Fruit fly (Drosophila melanogaster) whole organism, embryonic: ENCODE measurements around the gene Calr.

ENCODE experiments used
- ATbp ChIP-seq: fragments of 200-800 bp; sonication (Bioruptor generic); optimal IDR thresholded peaks from 2 replicates; lab custom pipeline; 2017; ENCODE audit warnings: missing biosample characterization, mild to moderate bottlenecking, missing genetic modification characterization, missing genetic modification reagents
- B-H2 ChIP-seq: fragments of 200-800 bp; sonication (Bioruptor generic); optimal IDR thresholded peaks from 2 replicates; lab custom pipeline; 2018; ENCODE audit warnings: missing biosample characterization, mild to moderate bottlenecking, missing genetic modification characterization
- CG10321 ChIP-seq: fragments of 200-800 bp; sonication (Bioruptor generic); IDR thresholded peaks from 2 replicates; pipeline ENCODE4 v1.3.6; 2022; ENCODE audit warnings: missing biosample characterization, missing genetic modification characterization
- CG12236 ChIP-seq: fragments of 200-800 bp; sonication (Bioruptor generic); optimal IDR thresholded peaks from 2 replicates; lab custom pipeline; 2016; ENCODE audit warnings: missing biosample characterization, missing genetic modification characterization
- CG13287 ChIP-seq: fragments of 200-800 bp; sonication (Bioruptor generic); IDR thresholded peaks from 2 replicates; pipeline ENCODE4 v1.3.6; 2022; ENCODE audit warnings: missing biosample characterization, missing genetic modification characterization; ENCODE audit not compliant: partially characterized antibody
- CG13424 ChIP-seq: fragments of 200-800 bp; sonication (Bioruptor generic); optimal IDR thresholded peaks from 2 replicates; lab custom pipeline; 2019; ENCODE audit warnings: missing biosample characterization, mild to moderate bottlenecking, missing genetic modification characterization, moderate library complexity
- CG1529 ChIP-seq: fragments of 200-800 bp; sonication (Bioruptor generic); optimal IDR thresholded peaks from 3 replicates; lab custom pipeline; 2018; ENCODE audit warnings: missing biosample characterization, missing genetic modification characterization
- CG17361 ChIP-seq: fragments of 200-800 bp; sonication (Bioruptor generic); IDR thresholded peaks from 3 replicates; pipeline ENCODE4 v1.3.6; 2022; ENCODE audit warnings: missing biosample characterization, missing genetic modification characterization
- CG18011 ChIP-seq: fragments of 200-800 bp; sonication (Bioruptor generic); optimal IDR thresholded peaks from 2 replicates; lab custom pipeline; 2017; ENCODE audit warnings: missing biosample characterization, missing genetic modification characterization, mild to moderate bottlenecking, moderate library complexity, missing genotype
- CG18619 ChIP-seq: fragments of 200-800 bp; sonication (Bioruptor generic); optimal IDR thresholded peaks from 3 replicates; lab custom pipeline; 2017; ENCODE audit warnings: missing biosample characterization, mild to moderate bottlenecking, missing genetic modification characterization
- CG2129 ChIP-seq: fragments of 200-800 bp; sonication (Bioruptor generic); IDR thresholded peaks from 2 replicates; pipeline ENCODE4 v1.3.6; 2022; ENCODE audit warnings: missing biosample characterization, missing genetic modification characterization; ENCODE audit not compliant: partially characterized antibody
- CG2199 ChIP-seq: fragments of 200-800 bp; sonication (Bioruptor generic); IDR thresholded peaks from 3 replicates; pipeline ENCODE4 v1.3.6; 2022; ENCODE audit warnings: missing biosample characterization, missing genetic modification characterization
- CG2875 ChIP-seq: fragments of 200-800 bp; sonication (Bioruptor generic); optimal IDR thresholded peaks from 2 replicates; lab custom pipeline; 2017; ENCODE audit warnings: missing biosample characterization, mild to moderate bottlenecking, missing genetic modification characterization, missing genetic modification reagents
- CG30431 ChIP-seq: fragments of 200-800 bp; sonication (Bioruptor generic); optimal IDR thresholded peaks from 2 replicates; lab custom pipeline; 2017; ENCODE audit warnings: missing biosample characterization, missing genetic modification characterization
- CG3163 ChIP-seq: fragments of 200-800 bp; sonication (Bioruptor generic); optimal IDR thresholded peaks from 3 replicates; lab custom pipeline; 2016; ENCODE audit warnings: missing biosample characterization, missing genetic modification characterization
- CG32532 ChIP-seq: fragments of 200-800 bp; sonication (Bioruptor generic); IDR thresholded peaks from 2 replicates; pipeline ENCODE4 v1.3.6; 2022; ENCODE audit warnings: missing biosample characterization, missing genetic modification characterization
- CG4282 ChIP-seq: fragments of 200-800 bp; sonication (Bioruptor generic); optimal IDR thresholded peaks from 2 replicates; lab custom pipeline; 2016; ENCODE audit warnings: missing biosample characterization, missing genetic modification characterization
- CG4424 ChIP-seq: fragments of 200-800 bp; sonication (Bioruptor generic); optimal IDR thresholded peaks from 3 replicates; lab custom pipeline; 2016; ENCODE audit warnings: missing biosample characterization, missing genetic modification characterization
- CG7271 ChIP-seq: fragments of 200-800 bp; sonication (Bioruptor generic); optimal IDR thresholded peaks from 2 replicates; lab custom pipeline; 2018; ENCODE audit warnings: missing biosample characterization, mild to moderate bottlenecking, missing genetic modification characterization, moderate library complexity
- CG7745 ChIP-seq: fragments of 200-800 bp; sonication (Bioruptor generic); optimal IDR thresholded peaks from 2 replicates; lab custom pipeline; 2018; ENCODE audit warnings: missing biosample characterization, mild to moderate bottlenecking, missing genetic modification characterization, moderate library complexity
- CG8924 ChIP-seq: fragments of 200-800 bp; optimal IDR thresholded peaks from 3 replicates; lab custom pipeline; 2019; ENCODE audit warnings: missing biosample characterization, mild to moderate bottlenecking, missing genetic modification characterization, moderate library complexity
- CG9215 ChIP-seq: fragments of 200-800 bp; sonication (Bioruptor generic); IDR thresholded peaks from 2 replicates; pipeline ENCODE4 v1.3.6; 2022; ENCODE audit warnings: missing biosample characterization, missing genetic modification characterization
- CoRest ChIP-seq: fragments of 200-800 bp; sonication (Bioruptor generic); optimal IDR thresholded peaks from 3 replicates; lab custom pipeline; 2018; ENCODE audit warnings: missing biosample characterization, mild to moderate bottlenecking, missing genetic modification characterization, moderate library complexity
- Doc2 ChIP-seq: fragments of 200-800 bp; sonication (Bioruptor generic); IDR thresholded peaks from 2 replicates; pipeline ENCODE4 v1.3.6; 2022; ENCODE audit warnings: missing biosample characterization, missing genetic modification characterization
- Gug ChIP-seq: fragments of 200-800 bp; sonication (Bioruptor generic); IDR thresholded peaks from 4 replicates; pipeline ENCODE4 v1.3.6; 2022; ENCODE audit warnings: missing biosample characterization, missing genetic modification characterization
- Hey ChIP-seq: fragments of 200-800 bp; sonication (Bioruptor generic); optimal IDR thresholded peaks from 3 replicates; lab custom pipeline; 2018; ENCODE audit warnings: missing biosample characterization, mild to moderate bottlenecking, missing genetic modification characterization
- Hmr ChIP-seq: fragments of 200-800 bp; sonication (Bioruptor generic); optimal IDR thresholded peaks from 3 replicates; lab custom pipeline; 2017; ENCODE audit warnings: mild to moderate bottlenecking, missing biosample characterization, missing genetic modification reagents, missing genetic modification characterization
- Hr51 ChIP-seq, 2 experiments: fragments of 200-800 bp; sonication (Bioruptor generic); optimal IDR thresholded peaks; 2 replicates in 1 of 2; 3 replicates in 1 of 2; lab custom pipeline; 2016 to 2018; ENCODE audit warnings: missing biosample characterization in 2 of 2, missing genetic modification characterization in 2 of 2, mild to moderate bottlenecking in 1 of 2, moderate library complexity in 1 of 2
- Lpt ChIP-seq: fragments of >200 bp; optimal IDR thresholded peaks from 2 replicates; lab custom pipeline; 2018; ENCODE audit warnings: missing biosample characterization, missing genetic modification characterization
- Mes4 ChIP-seq: fragments of 200-800 bp; sonication (Bioruptor generic); optimal IDR thresholded peaks from 2 replicates; lab custom pipeline; 2016; ENCODE audit warnings: missing biosample characterization, missing genetic modification characterization
- NK7.1 ChIP-seq: fragments of 200-800 bp; sonication (Bioruptor generic); optimal IDR thresholded peaks from 3 replicates; lab custom pipeline; 2016; ENCODE audit warnings: missing biosample characterization, missing genetic modification characterization
- Neu2 ChIP-seq: fragments of 200-800 bp; sonication (Bioruptor generic); optimal IDR thresholded peaks from 3 replicates; lab custom pipeline; 2016; ENCODE audit warnings: missing biosample characterization, missing genetic modification characterization, borderline replicate concordance
- Nf-YB ChIP-seq: fragments of 200-800 bp; sonication (Bioruptor generic); optimal IDR thresholded peaks from 3 replicates; lab custom pipeline; 2019; ENCODE audit warnings: missing biosample characterization, mild to moderate bottlenecking, missing genetic modification characterization, moderate library complexity
- TFAM ChIP-seq: fragments of 200-800 bp; sonication (Bioruptor generic); optimal IDR thresholded peaks from 2 replicates; lab custom pipeline; 2017; ENCODE audit warnings: missing biosample characterization, missing genetic modification characterization, inconsistent platforms
- Taf1 ChIP-seq: fragments of 200-800 bp; sonication (Bioruptor generic); IDR thresholded peaks from 2 replicates; pipeline ENCODE4 v1.3.6; 2022; ENCODE audit warnings: missing biosample characterization, missing genetic modification characterization
- Usf ChIP-seq: fragments of 200-800 bp; sonication (Bioruptor generic); optimal IDR thresholded peaks from 2 replicates; lab custom pipeline; 2017; ENCODE audit warnings: missing genotype, missing biosample characterization, missing genetic modification characterization
- Xrp1 ChIP-seq: fragments of 200-800 bp; sonication (Bioruptor generic); IDR thresholded peaks from 2 replicates; pipeline ENCODE4 v1.3.6; 2022; ENCODE audit warnings: missing biosample characterization, missing genetic modification characterization
- fd64A ChIP-seq: fragments of 200-800 bp; sonication (Bioruptor generic); optimal IDR thresholded peaks from 3 replicates; lab custom pipeline; 2018; ENCODE audit warnings: missing biosample characterization, mild to moderate bottlenecking, missing genetic modification characterization
- gcm ChIP-seq: fragments of 200-800 bp; sonication (Bioruptor generic); optimal IDR thresholded peaks from 2 replicates; lab custom pipeline; 2019; ENCODE audit warnings: missing biosample characterization, mild to moderate bottlenecking, missing genetic modification characterization, moderate library complexity
- gsb-n ChIP-seq: fragments of 200-800 bp; sonication (Bioruptor generic); optimal IDR thresholded peaks from 3 replicates; lab custom pipeline; 2018; ENCODE audit warnings: missing biosample characterization, mild to moderate bottlenecking, missing genetic modification characterization
- mam ChIP-seq: fragments of 200-800 bp; sonication (Bioruptor generic); optimal IDR thresholded peaks from 3 replicates; lab custom pipeline; 2016; ENCODE audit warnings: missing biosample characterization, missing genetic modification characterization
- nau ChIP-seq: fragments of 200-800 bp; sonication (Bioruptor generic); optimal IDR thresholded peaks from 3 replicates; lab custom pipeline; 2017; ENCODE audit warnings: missing biosample characterization, mild to moderate bottlenecking, missing genetic modification characterization, missing genetic modification reagents
- pita ChIP-seq: fragments of 200-800 bp; sonication (Bioruptor generic); optimal IDR thresholded peaks from 2 replicates; lab custom pipeline; 2017; ENCODE audit warnings: missing biosample characterization, mild to moderate bottlenecking, missing genetic modification characterization
- pros ChIP-seq: fragments of 200-800 bp; sonication (Bioruptor generic); optimal IDR thresholded peaks from 3 replicates; lab custom pipeline; 2019; ENCODE audit warnings: missing biosample characterization, mild to moderate bottlenecking, missing genetic modification characterization, moderate library complexity
- schlank ChIP-seq: fragments of 200-800 bp; sonication (Bioruptor generic); optimal IDR thresholded peaks from 2 replicates; lab custom pipeline; 2018; ENCODE audit warnings: missing biosample characterization, mild to moderate bottlenecking, missing genetic modification characterization
- scrt ChIP-seq: fragments of 200-800 bp; sonication (Bioruptor generic); optimal IDR thresholded peaks from 2 replicates; lab custom pipeline; 2018; ENCODE audit warnings: missing biosample characterization, mild to moderate bottlenecking, missing genetic modification characterization, moderate library complexity
- sim ChIP-seq: fragments of 200-800 bp; sonication (Bioruptor generic); IDR thresholded peaks from 2 replicates; pipeline ENCODE4 v1.3.6; 2022; ENCODE audit warnings: missing biosample characterization, missing genetic modification characterization
- sqz ChIP-seq: fragments of 200-800 bp; sonication (Bioruptor generic); optimal IDR thresholded peaks from 3 replicates; lab custom pipeline; 2018; ENCODE audit warnings: missing biosample characterization, mild to moderate bottlenecking, missing genetic modification characterization
- tna ChIP-seq: fragments of 200-800 bp; sonication (Bioruptor generic); IDR thresholded peaks from 2 replicates; pipeline ENCODE4 v1.3.6; 2022; ENCODE audit warnings: missing biosample characterization, missing genetic modification characterization; ENCODE audit not compliant: partially characterized antibody
- trem ChIP-seq: fragments of 200-800 bp; optimal IDR thresholded peaks from 3 replicates; lab custom pipeline; 2019; ENCODE audit warnings: missing biosample characterization, mild to moderate bottlenecking, missing genetic modification characterization, moderate library complexity
- zen2 ChIP-seq: fragments of 200-800 bp; sonication (Bioruptor generic); IDR thresholded peaks from 3 replicates; pipeline ENCODE4 v1.3.6; 2022; ENCODE audit warnings: missing biosample characterization, missing genetic modification characterization; ENCODE audit not compliant: partially characterized antibody

The Calr gene

DNA sequence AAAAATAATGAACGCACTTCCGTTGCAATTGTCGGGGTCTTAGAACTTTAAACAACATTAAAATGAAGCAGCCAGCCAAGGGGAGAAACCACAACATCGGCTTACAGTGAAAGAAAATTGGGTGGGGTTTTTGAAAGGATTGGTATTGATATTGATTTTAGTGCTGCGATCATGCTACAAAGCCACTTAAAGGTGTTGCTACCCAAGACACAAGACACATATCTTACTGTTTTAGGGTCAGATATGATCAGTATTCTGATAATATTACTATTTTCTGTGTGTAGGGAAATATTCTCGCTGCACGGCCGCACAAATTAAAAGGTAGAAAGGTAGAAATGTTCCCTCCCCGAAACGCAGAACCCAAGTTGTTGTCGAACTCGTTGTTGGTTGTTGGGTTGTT, 25.6 kb downstream of the Calr start (continued):
- TF ChIP-seq CG13287 (no peak), CG12236 (GFP tag; lab: Kevin White, UChicago) (no peak), CG10321 (GFP tag; lab: Robert Waterston, UW) (no peak), CG3163 (no peak), Taf1 (GFP tag; lab: Robert Waterston, UW) (no peak), CG32532 (GFP tag; lab: Robert Waterston, UW) (no peak), Gug (GFP tag; lab: Robert Waterston, UW) (no peak), Mes4 (GFP tag; lab: Kevin White, UChicago) (no peak), CoRest (peak; percentile 28), sim (GFP tag; lab: Robert Waterston, UW) (no peak), TFAM (GFP tag; lab: Kevin White, UChicago) (no peak), pros (GFP tag; lab: Kevin White, UChicago) (peak; percentile 38), trem (tag; lab: Kevin White, UChicago) (peak; percentile 41), CG2875 (GFP tag; lab: Kevin White, UChicago) (no peak), CG30431 (GFP tag; lab: Kevin White, UChicago) (peak; percentile 49), B-H2 (GFP tag; lab: Kevin White, UChicago) (no peak), Hr51 (GFP tag; optimal IDR thresholded peaks at IDR 0.05; lab: Kevin White, UChicago) (no peak), Doc2 (GFP tag; lab: Robert Waterston, UW) (no peak), mam (GFP tag; lab: Kevin White, UChicago) (no peak), Xrp1 (GFP tag; lab: Robert Waterston, UW) (peak; percentile 78), CG4424 (GFP tag; lab: Kevin White, UChicago) (peak; percentile 67), sqz (no peak), CG17361 (GFP tag; lab: Robert Waterston, UW) (peak; percentile 54; the same call in 2 of the 3 replicates), pita (GFP tag; lab: Kevin White, UChicago) (no peak), CG18011 (GFP tag; lab: Kevin White, UChicago) (no peak), CG18619 (GFP tag; lab: Kevin White, UChicago) (no peak), NK7.1 (no peak), Hey (tag; lab: Kevin White, UChicago) (no peak), CG13424 (peak; percentile 8), CG2129 (no peak), scrt (GFP tag; lab: Kevin White, UChicago) (no peak), CG7745 (tag; lab: Kevin White, UChicago) (no peak), ATbp (no peak), schlank (tag; lab: Kevin White, UChicago) (no peak), gsb-n (tag; lab: Kevin White, UChicago) (peak; percentile 62), Usf (GFP tag; lab: Kevin White, UChicago) (peak; percentile 23), tna (no peak), CG8924 (tag; lab: Kevin White, UChicago) (peak; percentile 40), gcm (no peak), CG7271 (tag; lab: Kevin White, UChicago) (no peak), CG4282 (GFP tag; lab: Kevin White, UChicago) (no peak), CG2199 (GFP tag; lab: Robert Waterston, UW) (peak; percentile 71; the same call in 2 of the 3 replicates), CG1529 (GFP tag; lab: Kevin White, UChicago) (no peak), Lpt (GFP tag; lab: Kevin White, UChicago) (no peak), Nf-YB (no peak), Neu2 (GFP tag; lab: Kevin White, UChicago) (peak; percentile 13), CG9215 (GFP tag; lab: Robert Waterston, UW) (no peak), nau (no peak), Hmr (no peak), zen2 (GFP tag; lab: Robert Waterston, UW) (no peak), fd64A (GFP tag; lab: Kevin White, UChicago) (no peak)
